Worm (Caenorhabditis elegans) whole organism, L3 larva: ENCODE data around the gene ads-1.

ENCODE experiments used
- R02D3.7 ChIP-seq: fragments of 150-350 bp; optimal IDR thresholded peaks from 2 replicates; lab custom pipeline; 2014; ENCODE audit warnings: missing biosample characterization, missing genetic modification characterization
- ceh-28 ChIP-seq: fragments of 150-350 bp; optimal IDR thresholded peaks from 2 replicates; lab custom pipeline; 2014; ENCODE audit warnings: missing biosample characterization, missing genetic modification reagents, missing genetic modification characterization
- lin-15B ChIP-seq: fragments of 150-350 bp; optimal IDR thresholded peaks from 2 replicates; lab custom pipeline; 2014; ENCODE audit warnings: missing biosample characterization, missing genetic modification characterization
- nhr-12 ChIP-seq: fragments of 150-350 bp; optimal IDR thresholded peaks from 2 replicates; lab custom pipeline; 2014; ENCODE audit warnings: missing biosample characterization, missing genetic modification characterization
- nhr-67 ChIP-seq: fragments of 150-350 bp; optimal IDR thresholded peaks from 2 replicates; lab custom pipeline; 2014; ENCODE audit warnings: missing biosample characterization, missing genetic modification characterization
- tbx-2 ChIP-seq: sonication (generic microtip); optimal IDR thresholded peaks from 2 replicates; lab custom pipeline; 2016; ENCODE audit warnings: mild to moderate bottlenecking, missing genetic modification characterization, missing compliant biosample characterization
- unc-62 ChIP-seq: fragments of 150-350 bp; sonication (generic microtip); optimal IDR thresholded peaks from 4 replicates; lab custom pipeline; 2014; ENCODE audit warnings: missing biosample characterization, missing genetic modification reagents, missing genetic modification characterization
- zag-1 ChIP-seq: fragments of 150-350 bp; optimal IDR thresholded peaks from 2 replicates; lab custom pipeline; 2014; ENCODE audit warnings: missing biosample characterization, missing genetic modification characterization

The ads-1 gene

ce11 chrIII:264790-265189, 33.6 kb downstream of the ads-1 start, which contains the start of gene xpd-1:
xpd-1 (plus strand) TSS chrIII:265090.
- TF ChIP-seq tbx-2 (tag; lab: Kevin White, UChicago): no peak
- TF ChIP-seq lin-15B (tag; lab: Kevin White, UChicago): no peak
- TF ChIP-seq nhr-67 (tag; lab: Kevin White, UChicago): no peak
- no peak for TF ChIP-seq unc-62

DNA sequence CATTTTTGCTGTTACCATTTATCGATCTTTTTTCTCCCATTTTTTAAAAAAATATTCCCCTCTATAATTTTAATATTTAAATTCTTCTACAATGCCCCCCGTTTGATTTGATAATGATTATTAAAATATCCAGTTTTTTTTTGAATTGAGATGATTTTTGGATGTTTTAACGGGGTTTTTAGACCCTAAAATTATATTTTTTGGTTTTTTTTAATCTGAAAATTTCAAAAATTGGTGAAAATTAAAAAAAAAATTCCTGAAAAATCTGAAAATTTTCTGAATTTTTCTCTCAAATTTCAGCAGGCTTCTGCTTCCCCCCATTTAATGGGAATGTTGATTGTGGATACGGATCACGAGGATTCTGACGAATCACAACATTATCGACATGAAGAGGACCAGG, 44.1 kb downstream of the ads-1 start, which contains the start of gene Y50D7A.3:
Gene Y50D7A.3, plus strand, starts transcription at position 301 of the 400 bp plus-strand sequence.
- no peak for TF ChIP-seq zag-1 (tag; lab: Kevin White, UChicago)
- no peak for TF ChIP-seq R02D3.7
- TF ChIP-seq, all 47 proteins: peak for 0

DNA sequence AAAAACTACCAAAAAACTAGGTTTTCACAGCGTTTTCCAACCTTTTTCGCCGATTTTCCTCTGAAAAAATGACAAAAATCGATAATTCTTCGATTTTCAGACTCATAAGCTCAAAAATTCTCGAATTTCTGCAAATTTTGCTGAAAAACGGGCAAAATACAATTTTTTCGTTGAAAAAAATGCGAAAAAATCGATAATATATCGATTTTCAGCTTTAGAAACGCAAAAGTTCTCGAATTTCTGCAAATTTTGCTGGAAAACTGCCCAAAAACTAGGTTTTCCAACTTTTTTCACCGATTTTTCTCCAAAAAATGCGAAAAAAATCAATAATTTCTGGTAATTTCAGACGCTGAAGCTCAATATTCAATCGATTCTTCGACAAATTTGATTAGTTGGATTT, 46.9 kb downstream of the ads-1 start:
- peak; percentile 60 for TF ChIP-seq ceh-28 (tag; lab: Kevin White, UChicago)
- no peak for TF ChIP-seq nhr-12 (tag; lab: Kevin White, UChicago)
